Worm (Caenorhabditis elegans): ENCODE data around the gene myo-2.

Gene myo-2

ce11 chrX:12454290-12454795 is 13.5 kb upstream of the myo-2 start, which contains the start of the genes T18D3.9 and T18D3.1 (continued):
- TF ChIP-seq rnt-1 (tag; optimal IDR thresholded peaks at IDR 0.05) (no peak), xbp-1 (tag; optimal IDR thresholded peaks at IDR 0.05) (peak; percentile 17), efl-1 (optimal IDR thresholded peaks at IDR 0.05) (peak; percentile 9 to 25), efl-1 (GFP tag; optimal IDR thresholded peaks at IDR 0.05 in 1 of 2) (peak in 1 of 2 experiments; percentile 65), irx-1 (tag; optimal IDR thresholded peaks at IDR 0.05) (no peak), aha-1 (tag; optimal IDR thresholded peaks at IDR 0.05) (no peak), nhr-85 (tag) (no peak), aly-2 (tag; optimal IDR thresholded peaks at IDR 0.05) (no peak), fos-1 (tag; optimal IDR thresholded peaks at IDR 0.05) (no peak), sptf-1 (tag; optimal IDR thresholded peaks at IDR 0.05) (no peak), dsc-1 (tag; optimal IDR thresholded peaks at IDR 0.05) (peak; percentile 10), nhr-11 (tag; optimal IDR thresholded peaks at IDR 0.05) (no peak), nhr-28 (tag; optimal IDR thresholded peaks at IDR 0.05) (no peak), grh-1 (GFP tag; IDR thresholded peaks at IDR 0.05) (no peak), elt-3 (tag; optimal IDR thresholded peaks at IDR 0.05) (peak in 2 of 6 experiments; percentile 52), mab-9 (GFP tag; IDR thresholded peaks at IDR 0.05) (no peak), ama-1 (optimal IDR thresholded peaks at IDR 0.05) (no peak), hlh-4 (tag; optimal IDR thresholded peaks at IDR 0.05) (no peak), hpl-2 (GFP tag; optimal IDR thresholded peaks at IDR 0.05) (no peak), dpl-1 (GFP tag; optimal IDR thresholded peaks at IDR 0.05) (peak in 2 of 3 experiments; percentile 28 to 34), pag-3 (tag; optimal IDR thresholded peaks at IDR 0.05; ENCODE audit: borderline replicate concordance, insufficient read depth) (no peak), ztf-4 (tag; optimal IDR thresholded peaks at IDR 0.05) (no peak), swsn-7 (tag; optimal IDR thresholded peaks at IDR 0.05) (peak; percentile 14), nhr-71 (tag; optimal IDR thresholded peaks at IDR 0.05) (peak; percentile 37), fkh-8 (tag; optimal IDR thresholded peaks at IDR 0.05) (peak; percentile 63), pax-3 (tag; optimal IDR thresholded peaks at IDR 0.05) (no peak), ceh-63 (GFP tag; optimal IDR thresholded peaks at IDR 0.05) (no peak), unc-98 (GFP tag; IDR thresholded peaks at IDR 0.05) (no peak), nhr-90 (tag; optimal IDR thresholded peaks at IDR 0.05; ENCODE audit: poor library complexity) (peak; percentile 36), nhr-76 (tag; optimal IDR thresholded peaks at IDR 0.05) (no peak), nhr-47 (tag; optimal IDR thresholded peaks at IDR 0.05) (peak; percentile 44), ceh-8 (GFP tag; optimal IDR thresholded peaks at IDR 0.05) (no peak), fkh-4 (tag; optimal IDR thresholded peaks at IDR 0.05; ENCODE audit: borderline replicate concordance) (no peak), vab-15 (tag; optimal IDR thresholded peaks at IDR 0.05) (no peak), ces-1 (GFP tag; optimal IDR thresholded peaks at IDR 0.05) (no peak), jun-1 (tag; optimal IDR thresholded peaks at IDR 0.05) (no peak), unc-86 (tag; optimal IDR thresholded peaks at IDR 0.05) (no peak), lin-35 (GFP tag; optimal IDR thresholded peaks at IDR 0.05) (peak; percentile 21 to 45), snpc-4 (tag; optimal IDR thresholded peaks at IDR 0.05) (no peak), sox-4 (tag; optimal IDR thresholded peaks at IDR 0.05) (no peak), lin-14 (GFP tag; optimal IDR thresholded peaks at IDR 0.05) (peak; percentile 79), fkh-10 (GFP tag; optimal IDR thresholded peaks at IDR 0.05) (no peak), unc-62 (GFP tag; optimal IDR thresholded peaks at IDR 0.05) (no peak), skn-1 (tag; optimal IDR thresholded peaks at IDR 0.05) (peak; percentile 27), mep-1 (tag; optimal IDR thresholded peaks at IDR 0.05) (peak; percentile 58), nhr-237 (tag; optimal IDR thresholded peaks at IDR 0.05) (no peak), nhr-20 (tag; optimal IDR thresholded peaks at IDR 0.05) (peak; percentile 51), pqm-1 (tag; optimal IDR thresholded peaks at IDR 0.05) (no peak), elt-2 (tag; optimal IDR thresholded peaks at IDR 0.05) (no peak), lsy-2 (tag; optimal IDR thresholded peaks at IDR 0.05) (peak; percentile 22 to 45), nhr-84 (tag; optimal IDR thresholded peaks at IDR 0.05) (no peak), ceh-88 (GFP tag; IDR thresholded peaks at IDR 0.05) (no peak), F16B12.6 (tag; optimal IDR thresholded peaks at IDR 0.05) (no peak), hlh-17 (GFP tag; optimal IDR thresholded peaks at IDR 0.05; ENCODE audit: borderline replicate concordance) (no peak)

All from whole organism, L1 larva.